Fruit fly (Drosophila melanogaster): ENCODE measurements around the gene nis.

nis gene

dm6 chr2L:1634099-1634856 lies 47.3 kb upstream of the nis start (continued):
- TF ChIP-seq CG18599 (GFP tag; optimal IDR thresholded peaks at IDR 0.05) (peak; percentile 91), maf-S (GFP tag; optimal IDR thresholded peaks at IDR 0.05) (peak; percentile 76), CG12155 (GFP tag; optimal IDR thresholded peaks at IDR 0.05) (peak; percentile 88), CG9797 (GFP tag; optimal IDR thresholded peaks at IDR 0.05) (no peak), crol (GFP tag; IDR thresholded peaks at IDR 0.05) (peak; percentile 49; the same call in 1 of the 2 replicates), mam (GFP tag; optimal IDR thresholded peaks at IDR 0.05) (peak; percentile 95), gt (GFP tag; IDR thresholded peaks at IDR 0.05) (no peak), D19A (tag; optimal IDR thresholded peaks at IDR 0.05) (no peak), Nf-YB (GFP tag; optimal IDR thresholded peaks at IDR 0.05) (peak; percentile 25), CG8281 (tag; optimal IDR thresholded peaks at IDR 0.05) (peak; percentile 23), CG8290 (GFP tag; optimal IDR thresholded peaks at IDR 0.05) (no peak), CG8290 (tag; optimal IDR thresholded peaks at IDR 0.05) (peak in 1 of 2 experiments; percentile 90), CG17186 (GFP tag; optimal IDR thresholded peaks at IDR 0.05) (no peak), caup (GFP tag; optimal IDR thresholded peaks at IDR 0.05; ENCODE audit: severe bottlenecking) (peak; percentile 78), Vsx1 (GFP tag; optimal IDR thresholded peaks at IDR 0.05) (no peak), CG15601 (tag; optimal IDR thresholded peaks at IDR 0.05) (no peak), CG6765 (GFP tag; optimal IDR thresholded peaks at IDR 0.05) (peak; percentile 79), CG14965 (GFP tag; optimal IDR thresholded peaks at IDR 0.05; ENCODE audit: borderline replicate concordance) (no peak), z (GFP tag; IDR thresholded peaks at IDR 0.05) (peak; percentile 73; the same call in 2 of the 3 replicates), Dp (GFP tag; optimal IDR thresholded peaks at IDR 0.05) (no peak), CG32767 (GFP tag; IDR thresholded peaks at IDR 0.05) (no peak), bab2 (GFP tag; optimal IDR thresholded peaks at IDR 0.05) (peak; percentile 76), trh (GFP tag; optimal IDR thresholded peaks at IDR 0.05) (peak; percentile 3), NFAT (GFP tag; IDR thresholded peaks at IDR 0.05) (peak; percentile 85), CG13424 (tag; optimal IDR thresholded peaks at IDR 0.05) (peak; percentile 53), nmo (GFP tag; optimal IDR thresholded peaks at IDR 0.05) (peak; percentile 29), CG2202 (tag; optimal IDR thresholded peaks at IDR 0.05) (no peak), gro (GFP tag; optimal IDR thresholded peaks at IDR 0.05) (peak; percentile 93), sim (GFP tag; IDR thresholded peaks at IDR 0.05) (no peak), bcd (GFP tag; optimal IDR thresholded peaks at IDR 0.05) (peak; percentile 75), esg (GFP tag; conservative IDR thresholded peaks at IDR 0.05) (peak; percentile 43), Sox102F (GFP tag; optimal IDR thresholded peaks at IDR 0.05) (peak; percentile 39), salm (tag; optimal IDR thresholded peaks at IDR 0.05) (no peak), CG30431 (GFP tag; optimal IDR thresholded peaks at IDR 0.05) (peak; percentile 27), Dad (GFP tag; optimal IDR thresholded peaks at IDR 0.05) (peak; percentile 68), Fer3 (tag; optimal IDR thresholded peaks at IDR 0.05) (peak; percentile 88), Hr3 (GFP tag; optimal IDR thresholded peaks at IDR 0.05) (peak; percentile 57), phol (tag; optimal IDR thresholded peaks at IDR 0.05) (peak; percentile 23), mld (GFP tag; IDR thresholded peaks at IDR 0.05; ENCODE audit: partially characterized antibody) (no peak), wdn (GFP tag; IDR thresholded peaks at IDR 0.05) (peak; percentile 85), CG5245 (GFP tag; optimal IDR thresholded peaks at IDR 0.05) (no peak), CG15514 (GFP tag; optimal IDR thresholded peaks at IDR 0.05) (peak; percentile 75), org-1 (GFP tag; optimal IDR thresholded peaks at IDR 0.05) (peak; percentile 55), CG12071 (GFP tag; optimal IDR thresholded peaks at IDR 0.05) (peak; percentile 68), Neu2 (GFP tag; optimal IDR thresholded peaks at IDR 0.05; ENCODE audit: borderline replicate concordance) (no peak), NC2β (GFP tag; optimal IDR thresholded peaks at IDR 0.05) (peak; percentile 36), CG10979 (tag; optimal IDR thresholded peaks at IDR 0.05) (no peak), CG1792 (GFP tag; optimal IDR thresholded peaks at IDR 0.05) (peak; percentile 57), CG2712 (tag; optimal IDR thresholded peaks at IDR 0.05) (peak; percentile 32)
